Worm (Caenorhabditis elegans) whole organism, L3 larva: ENCODE results near the gene fut-8.

Experiments used
- R02D3.7 ChIP-seq: fragments of 150-350 bp; optimal IDR thresholded peaks from 2 replicates; lab custom pipeline; 2014; ENCODE audit warnings: missing biosample characterization, missing genetic modification characterization
- ama-1 ChIP-seq: fragments of 150-350 bp; optimal IDR thresholded peaks from 2 replicates; lab custom pipeline; 2018
- ceh-9 ChIP-seq: sonication (generic microtip); optimal IDR thresholded peaks from 2 replicates; lab custom pipeline; 2018; ENCODE audit warnings: missing biosample characterization, missing genetic modification characterization
- egl-27 ChIP-seq: sonication (generic microtip); optimal IDR thresholded peaks from 4 replicates; lab custom pipeline; 2017; ENCODE audit warnings: missing biosample characterization, missing genetic modification reagents, missing genetic modification characterization
- fkh-10 ChIP-seq: sonication (generic microtip); optimal IDR thresholded peaks from 2 replicates; lab custom pipeline; 2017; ENCODE audit warnings: missing biosample characterization, missing genetic modification reagents, missing genetic modification characterization
- jun-1 ChIP-seq: fragments of 150-350 bp; optimal IDR thresholded peaks from 2 replicates; lab custom pipeline; 2014; ENCODE audit warnings: missing biosample characterization, missing genetic modification reagents, missing genetic modification characterization
- nhr-11 ChIP-seq: fragments of 150-350 bp; optimal IDR thresholded peaks from 2 replicates; lab custom pipeline; 2014; ENCODE audit warnings: missing biosample characterization, missing genetic modification characterization
- nhr-237 ChIP-seq: fragments of 150-350 bp; optimal IDR thresholded peaks from 2 replicates; lab custom pipeline; 2014; ENCODE audit warnings: missing biosample characterization, missing genetic modification characterization
- nhr-28 ChIP-seq: fragments of 150-350 bp; optimal IDR thresholded peaks from 2 replicates; lab custom pipeline; 2014; ENCODE audit warnings: missing biosample characterization, missing genetic modification characterization
- pqm-1 ChIP-seq: fragments of 150-350 bp; optimal IDR thresholded peaks from 2 replicates; lab custom pipeline; 2017; ENCODE audit warnings: missing biosample characterization, missing genetic modification characterization, inconsistent platforms
- unc-39 ChIP-seq: sonication (generic microtip); optimal IDR thresholded peaks from 4 replicates; lab custom pipeline; 2017; ENCODE audit warnings: missing biosample characterization, missing genetic modification characterization
- ztf-4 ChIP-seq: fragments of 150-350 bp; optimal IDR thresholded peaks from 2 replicates; lab custom pipeline; 2014; ENCODE audit warnings: missing biosample characterization, missing genetic modification characterization

- no peak for TF ChIP-seq ztf-4 (tag; lab: Kevin White, UChicago)
- TF ChIP-seq unc-39 (tag; lab: Kevin White, UChicago) = no peak
- no peak for TF ChIP-seq ama-1 (lab: Kevin White, UChicago)
- TF ChIP-seq pqm-1 (tag; lab: Kevin White, UChicago) = no peak
- no peak for TF ChIP-seq jun-1 (tag; lab: Kevin White, UChicago)
- no peak for TF ChIP-seq nhr-11 (tag; lab: Kevin White, UChicago)
- TF ChIP-seq nhr-237 (tag; lab: Kevin White, UChicago) = no peak
- TF ChIP-seq ceh-9 (tag; lab: Kevin White, UChicago) = no peak
- no peak for TF ChIP-seq nhr-28 (tag; lab: Kevin White, UChicago)
- TF ChIP-seq fkh-10 (GFP tag; lab: Kevin White, UChicago) = no peak
- no peak for TF ChIP-seq egl-27 (tag; lab: Kevin White, UChicago)
- no peak for TF ChIP-seq R02D3.7 (tag; lab: Kevin White, UChicago)
Observed at ce11 chrV:5973713-5974112, 16.6 kb downstream of the fut-8 start.
